Fruit fly (Drosophila melanogaster) whole organism, embryonic: Measurements from ENCODE around the gene MAPk-Ak2.

Experiments
- Atf-2 ChIP-seq: fragments of 200-800 bp; sonication (Bioruptor generic); optimal IDR thresholded peaks from 2 replicates; lab custom pipeline; 2016; ENCODE audit warnings: missing biosample characterization, missing genetic modification characterization
- Bteb2 ChIP-seq: fragments of 200-800 bp; sonication (Bioruptor generic); optimal IDR thresholded peaks from 2 replicates; lab custom pipeline; 2016; ENCODE audit warnings: missing biosample characterization, missing genetic modification characterization
- CG10267 ChIP-seq: fragments of 200-800 bp; sonication (Bioruptor generic); optimal IDR thresholded peaks from 2 replicates; lab custom pipeline; 2018; ENCODE audit warnings: missing biosample characterization, mild to moderate bottlenecking, missing genetic modification characterization, moderate library complexity
- CG11723 ChIP-seq: fragments of 200-800 bp; sonication (Bioruptor generic); optimal IDR thresholded peaks from 2 replicates; lab custom pipeline; 2017; ENCODE audit warnings: missing biosample characterization, mild to moderate bottlenecking, missing genetic modification characterization
- CG15514 ChIP-seq: fragments of 200-800 bp; sonication (Bioruptor generic); optimal IDR thresholded peaks from 3 replicates; lab custom pipeline; 2017; ENCODE audit warnings: missing biosample characterization, missing genetic modification characterization, mild to moderate bottlenecking, moderate library complexity, missing genetic modification reagents
- CG16863 ChIP-seq: fragments of 200-800 bp; sonication (Bioruptor generic); optimal IDR thresholded peaks from 3 replicates; lab custom pipeline; 2016; ENCODE audit warnings: missing biosample characterization, missing genetic modification characterization
- CG17568 ChIP-seq: fragments of 200-800 bp; sonication (Bioruptor generic); optimal IDR thresholded peaks from 2 replicates; lab custom pipeline; 2018; ENCODE audit warnings: missing biosample characterization, mild to moderate bottlenecking, missing genetic modification characterization, moderate library complexity
- CG17912 ChIP-seq: fragments of 200-800 bp; sonication (Bioruptor generic); optimal IDR thresholded peaks from 2 replicates; lab custom pipeline; 2018; ENCODE audit warnings: missing biosample characterization, mild to moderate bottlenecking, missing genetic modification characterization
- CG18764 ChIP-seq: fragments of 200-800 bp; sonication (Bioruptor generic); optimal IDR thresholded peaks from 3 replicates; lab custom pipeline; 2016; ENCODE audit warnings: missing biosample characterization, missing genetic modification characterization
- CG3726 ChIP-seq: fragments of 200-800 bp; sonication (Bioruptor generic); IDR thresholded peaks from 3 replicates; pipeline ENCODE4, ENCODE4 v1.3.6; 2022; ENCODE audit warnings: missing biosample characterization, missing genetic modification characterization
- CG3838 ChIP-seq: fragments of 200-800 bp; sonication (Bioruptor generic); optimal IDR thresholded peaks from 3 replicates; lab custom pipeline; 2016; ENCODE audit warnings: missing biosample characterization, missing genetic modification characterization
- CG43689 ChIP-seq: fragments of 200-800 bp; sonication (Bioruptor generic); IDR thresholded peaks from 2 replicates; pipeline ENCODE4 v1.3.6; 2022; ENCODE audit warnings: missing biosample characterization, missing genetic modification characterization
- CG4617 ChIP-seq: fragments of 200-800 bp; sonication (Bioruptor generic); optimal IDR thresholded peaks from 3 replicates; lab custom pipeline; 2016; ENCODE audit warnings: missing biosample characterization, missing genetic modification characterization, borderline replicate concordance
- CG7928 ChIP-seq: fragments of 200-800 bp; sonication (Bioruptor generic); optimal IDR thresholded peaks from 2 replicates; lab custom pipeline; 2017; ENCODE audit warnings: missing biosample characterization, mild to moderate bottlenecking, missing genetic modification characterization
- CG8290 ChIP-seq, 3 experiments: fragments of 200-800 bp; sonication (Bioruptor generic); optimal IDR thresholded peaks; 2 replicates each; lab custom pipeline; 2016 to 2019; ENCODE audit warnings: missing biosample characterization in 3 of 3, missing genetic modification characterization in 3 of 3, mild to moderate bottlenecking in 2 of 3, moderate library complexity in 1 of 3
- CkIIα-i1 ChIP-seq: fragments of 200-800 bp; sonication (Bioruptor generic); IDR thresholded peaks from 2 replicates; pipeline ENCODE4 v1.3.6; 2022; ENCODE audit warnings: missing biosample characterization, missing genetic modification characterization
- Dip2 ChIP-seq: fragments of 200-800 bp; sonication (Bioruptor generic); IDR thresholded peaks from 2 replicates; pipeline ENCODE4 v1.3.6; 2022; ENCODE audit warnings: missing biosample characterization, missing genetic modification characterization
- Drgx ChIP-seq: fragments of 200-800 bp; sonication (Bioruptor generic); IDR thresholded peaks from 2 replicates; pipeline ENCODE4 v1.3.6; 2022; ENCODE audit warnings: missing biosample characterization, missing genetic modification characterization
- Fer2 ChIP-seq: fragments of 200-800 bp; sonication (Bioruptor generic); optimal IDR thresholded peaks from 2 replicates; lab custom pipeline; 2018; ENCODE audit warnings: missing biosample characterization, mild to moderate bottlenecking, missing genetic modification characterization, moderate library complexity
- Fer3 ChIP-seq: fragments of 200-800 bp; sonication (Bioruptor generic); optimal IDR thresholded peaks from 2 replicates; lab custom pipeline; 2018; ENCODE audit warnings: missing biosample characterization, mild to moderate bottlenecking, missing genetic modification characterization, moderate library complexity
- Lhr ChIP-seq: fragments of 200-800 bp; sonication (Bioruptor generic); optimal IDR thresholded peaks from 3 replicates; lab custom pipeline; 2017; ENCODE audit warnings: mild to moderate bottlenecking, missing biosample characterization, missing genetic modification reagents, missing genetic modification characterization
- Mrtf ChIP-seq: fragments of 200-800 bp; sonication (Bioruptor generic); IDR thresholded peaks from 3 replicates; pipeline ENCODE4 v1.3.6; 2022; ENCODE audit warnings: missing biosample characterization, missing genetic modification characterization
- NK7.1 ChIP-seq: fragments of 200-800 bp; sonication (Bioruptor generic); optimal IDR thresholded peaks from 3 replicates; lab custom pipeline; 2016; ENCODE audit warnings: missing biosample characterization, missing genetic modification characterization
- Neu2 ChIP-seq: fragments of 200-800 bp; sonication (Bioruptor generic); optimal IDR thresholded peaks from 3 replicates; lab custom pipeline; 2016; ENCODE audit warnings: missing biosample characterization, missing genetic modification characterization, borderline replicate concordance
- NfI ChIP-seq: fragments of 200-800 bp; sonication (Bioruptor generic); optimal IDR thresholded peaks from 3 replicates; lab custom pipeline; 2018; ENCODE audit warnings: missing biosample characterization, mild to moderate bottlenecking, missing genetic modification characterization, moderate library complexity
- Oaz ChIP-seq: fragments of 200-800 bp; sonication (Bioruptor generic); IDR thresholded peaks from 2 replicates; pipeline ENCODE4 v1.3.6; 2022; ENCODE audit warnings: missing biosample characterization, missing genetic modification characterization
- Scr ChIP-seq: fragments of 200-800 bp; sonication (Bioruptor generic); IDR thresholded peaks from 2 replicates; pipeline ENCODE4 v1.3.6; 2022; ENCODE audit warnings: missing biosample characterization, missing genetic modification characterization; ENCODE audit not compliant: partially characterized antibody
- Sox102F ChIP-seq: fragments of 200-800 bp; sonication (Bioruptor generic); optimal IDR thresholded peaks from 2 replicates; lab custom pipeline; 2018; ENCODE audit warnings: missing biosample characterization, mild to moderate bottlenecking, missing genetic modification characterization, moderate library complexity
- Spps ChIP-seq: fragments of 200-800 bp; sonication (Bioruptor generic); optimal IDR thresholded peaks from 2 replicates; lab custom pipeline; 2018; ENCODE audit warnings: missing biosample characterization, mild to moderate bottlenecking, missing genetic modification characterization
- Vsx1 ChIP-seq: fragments of 200-800 bp; sonication (Bioruptor generic); optimal IDR thresholded peaks from 2 replicates; lab custom pipeline; 2017; ENCODE audit warnings: missing biosample characterization, mild to moderate bottlenecking, missing genetic modification characterization, missing genetic modification reagents
- ac ChIP-seq: fragments of 200-800 bp; sonication (Bioruptor generic); optimal IDR thresholded peaks from 3 replicates; lab custom pipeline; 2017; ENCODE audit warnings: missing biosample characterization, mild to moderate bottlenecking, missing genetic modification characterization
- amos ChIP-seq: fragments of 200-800 bp; sonication (Bioruptor generic); IDR thresholded peaks from 2 replicates; pipeline ENCODE4 v1.3.6; 2022; ENCODE audit warnings: missing biosample characterization, missing genetic modification characterization; ENCODE audit not compliant: partially characterized antibody
- az2 ChIP-seq: fragments of 200-800 bp; sonication (Bioruptor generic); optimal IDR thresholded peaks from 3 replicates; lab custom pipeline; 2016; ENCODE audit warnings: missing biosample characterization, missing genetic modification characterization
- bab2 ChIP-seq: fragments of 200-800 bp; sonication (Bioruptor generic); optimal IDR thresholded peaks from 2 replicates; lab custom pipeline; 2016; ENCODE audit warnings: missing biosample characterization, missing genetic modification characterization
- corto ChIP-seq: fragments of 200-800 bp; sonication (Bioruptor generic); optimal IDR thresholded peaks from 2 replicates; lab custom pipeline; 2016; ENCODE audit warnings: missing biosample characterization, mild to moderate bottlenecking, missing genetic modification characterization, moderate library complexity
- dmrt99B ChIP-seq: fragments of 200-800 bp; sonication (Bioruptor generic); optimal IDR thresholded peaks from 2 replicates; lab custom pipeline; 2018; ENCODE audit warnings: missing biosample characterization, mild to moderate bottlenecking, missing genetic modification characterization, moderate library complexity
- ftz-f1 ChIP-seq: fragments of 200-800 bp; sonication (Bioruptor generic); optimal IDR thresholded peaks from 2 replicates; lab custom pipeline; 2016; ENCODE audit warnings: missing biosample characterization, missing genetic modification characterization
- gro ChIP-seq: fragments of 200-800 bp; sonication (Bioruptor generic); optimal IDR thresholded peaks from 2 replicates; lab custom pipeline; 2016; ENCODE audit warnings: missing biosample characterization, missing genetic modification characterization
- insv ChIP-seq, 2 experiments: fragments of 200-800 bp; sonication (Bioruptor generic); optimal IDR thresholded peaks; 3 replicates each; lab custom pipeline; 2016 to 2018; ENCODE audit warnings: missing biosample characterization in 2 of 2, missing genetic modification characterization in 2 of 2
- lbe ChIP-seq: fragments of 200-800 bp; sonication (Bioruptor generic); optimal IDR thresholded peaks from 2 replicates; lab custom pipeline; 2016; ENCODE audit warnings: missing biosample characterization, mild to moderate bottlenecking, missing genetic modification characterization
- mam ChIP-seq: fragments of 200-800 bp; sonication (Bioruptor generic); optimal IDR thresholded peaks from 3 replicates; lab custom pipeline; 2016; ENCODE audit warnings: missing biosample characterization, missing genetic modification characterization
- sob ChIP-seq: fragments of 200-800 bp; sonication (Bioruptor generic); IDR thresholded peaks from 2 replicates; pipeline ENCODE4 v1.3.6; 2022; ENCODE audit warnings: missing biosample characterization, missing genetic modification characterization
- sug ChIP-seq: fragments of 200-800 bp; optimal IDR thresholded peaks from 2 replicates; lab custom pipeline; 2019; ENCODE audit warnings: missing biosample characterization, mild to moderate bottlenecking, missing genetic modification characterization, moderate library complexity
- vvl ChIP-seq: fragments of 200-800 bp; sonication (Bioruptor generic); IDR thresholded peaks from 2 replicates; pipeline ENCODE4 v1.3.6; 2022; ENCODE audit warnings: missing biosample characterization, missing genetic modification characterization
- wek ChIP-seq: fragments of 200-800 bp; sonication (Bioruptor generic); optimal IDR thresholded peaks from 3 replicates; lab custom pipeline; 2018; ENCODE audit warnings: missing biosample characterization, mild to moderate bottlenecking, missing genetic modification characterization, moderate library complexity

The MAPk-Ak2 gene

dm6 chrX:5735268-5735941 is 28.6 kb downstream of the MAPk-Ak2 start (continued):
- TF ChIP-seq Fer2, result peak; percentile 36
- 0 out of 3 replicates have a peak, but pooled peaks have one; percentile 44 for TF ChIP-seq CG3726 (GFP tag; lab: Robert Waterston, UW)
- no peak for TF ChIP-seq Scr (GFP tag; lab: Robert Waterston, UW)
- peak; percentile 31 for TF ChIP-seq NK7.1 (GFP tag; lab: Kevin White, UChicago)
- TF ChIP-seq ac (GFP tag; lab: Kevin White, UChicago), result no peak
- no peak for TF ChIP-seq Spps (tag; lab: Kevin White, UChicago)
- peak; percentile 88 for TF ChIP-seq Sox102F (GFP tag; lab: Kevin White, UChicago)
- TF ChIP-seq ftz-f1 (GFP tag; lab: Kevin White, UChicago), result no peak
- 0 out of 2 replicates have a peak, but pooled peaks have one; percentile 19 for TF ChIP-seq Oaz (GFP tag; lab: Robert Waterston, UW)
- TF ChIP-seq CG7928 (GFP tag; lab: Kevin White, UChicago), result no peak
- peak; percentile 72 for TF ChIP-seq mam (GFP tag; lab: Kevin White, UChicago)
- peak; percentile 67 for TF ChIP-seq CG11723
- peak; percentile 58 for TF ChIP-seq CG15514 (GFP tag; lab: Kevin White, UChicago)
- peak; percentile 71 for TF ChIP-seq NfI (GFP tag; lab: Kevin White, UChicago)
- peak; percentile 14 for TF ChIP-seq wek (GFP tag; lab: Kevin White, UChicago)
- TF ChIP-seq sug (tag; lab: Kevin White, UChicago), result peak; percentile 26
- TF ChIP-seq CkIIα-i1, result no peak
- peak; percentile 76 for TF ChIP-seq bab2 (GFP tag; lab: Kevin White, UChicago)
- TF ChIP-seq Neu2, result no peak
- TF ChIP-seq CG18764 (GFP tag; lab: Kevin White, UChicago), result peak; percentile 26
- TF ChIP-seq dmrt99B (tag; lab: Kevin White, UChicago), result peak; percentile 86
- no peak for TF ChIP-seq CG4617 (GFP tag; lab: Kevin White, UChicago)
- peak; percentile 75 for TF ChIP-seq az2
- TF ChIP-seq Atf-2 (GFP tag; lab: Kevin White, UChicago), result peak; percentile 43
- peak; percentile 60 for TF ChIP-seq CG17568 (GFP tag; lab: Kevin White, UChicago)
- peak; percentile 89 for TF ChIP-seq Drgx (GFP tag; lab: Robert Waterston, UW)
- no peak for TF ChIP-seq insv (GFP tag; optimal IDR thresholded peaks at IDR 0.05; lab: Kevin White, UChicago)
- TF ChIP-seq CG16863 (GFP tag; lab: Kevin White, UChicago), result peak; percentile 44
- peak; percentile 10 for TF ChIP-seq gro
- no peak for TF ChIP-seq amos (GFP tag; lab: Robert Waterston, UW)
- 0 out of 2 replicates have a peak, but pooled peaks have one; percentile 14 for TF ChIP-seq CG43689
- peak; percentile 71; the same call in 2 of the 3 replicates for TF ChIP-seq Mrtf (GFP tag; lab: Robert Waterston, UW)
- TF ChIP-seq CG10267 (tag; lab: Kevin White, UChicago), result peak; percentile 53
- TF ChIP-seq corto (GFP tag; lab: Kevin White, UChicago), result peak; percentile 51
- TF ChIP-seq Lhr (GFP tag; lab: Kevin White, UChicago), result no peak
- peak; percentile 84 for TF ChIP-seq sob (GFP tag; lab: Robert Waterston, UW)
- peak; percentile 80 for TF ChIP-seq lbe (GFP tag; lab: Kevin White, UChicago)
- TF ChIP-seq Vsx1 (GFP tag; lab: Kevin White, UChicago), result peak; percentile 25
- TF ChIP-seq vvl (GFP tag; lab: Robert Waterston, UW), result peak; percentile 84
- peak; percentile 74 for TF ChIP-seq Fer3 (tag; lab: Kevin White, UChicago)
- no peak for TF ChIP-seq CG17912 (GFP tag; lab: Kevin White, UChicago)
- peak; percentile 57 for TF ChIP-seq Bteb2
- TF ChIP-seq Dip2 (GFP tag; lab: Robert Waterston, UW), result no peak
- peak; percentile 19 for TF ChIP-seq CG3838 (GFP tag; lab: Kevin White, UChicago)
- TF ChIP-seq CG8290 (GFP tag; optimal IDR thresholded peaks at IDR 0.05; lab: Kevin White, UChicago), result peak; percentile 3
- TF ChIP-seq CG8290 (tag; optimal IDR thresholded peaks at IDR 0.05; lab: Kevin White, UChicago), result peak in 1 of 2 experiments; percentile 85
